Worm (Caenorhabditis elegans) whole organism, L2 larva: ENCODE data around the gene Y110A2AL.2.

Experiments used
- C34F6.9 ChIP-seq: fragments of 150-350 bp; optimal IDR thresholded peaks from 2 replicates; lab custom pipeline; 2014; ENCODE audit warnings: missing biosample characterization, missing genetic modification characterization
- F13H6.1 ChIP-seq: sonication (generic microtip); optimal IDR thresholded peaks from 2 replicates; lab custom pipeline; 2016; ENCODE audit warnings: missing genetic modification characterization, missing compliant biosample characterization
- R02D3.7 ChIP-seq: fragments of 150-350 bp; optimal IDR thresholded peaks from 2 replicates; lab custom pipeline; 2014; ENCODE audit warnings: missing biosample characterization, missing genetic modification characterization
- Y55F3AM.14 ChIP-seq: fragments of 200-800 bp; sonication (Bioruptor generic); optimal IDR thresholded peaks from 2 replicates; lab custom pipeline; 2018; ENCODE audit warnings: mild to moderate bottlenecking, missing genetic modification characterization, missing compliant biosample characterization
- alr-1 ChIP-seq: fragments of 150-350 bp; optimal IDR thresholded peaks from 2 replicates; lab custom pipeline; 2014; ENCODE audit warnings: missing biosample characterization, missing genetic modification characterization
- ama-1 ChIP-seq: fragments of 150-350 bp; optimal IDR thresholded peaks from 2 replicates; lab custom pipeline; 2018; ENCODE audit warnings: inconsistent platforms
- crh-2 ChIP-seq: sonication (generic microtip); optimal IDR thresholded peaks from 2 replicates; lab custom pipeline; 2017; ENCODE audit warnings: missing biosample characterization, missing genetic modification characterization
- dmd-4 ChIP-seq: sonication (generic microtip); optimal IDR thresholded peaks from 2 replicates; lab custom pipeline; 2017; ENCODE audit warnings: missing biosample characterization, missing genetic modification characterization
- elt-1 ChIP-seq: fragments of 150-350 bp; optimal IDR thresholded peaks from 2 replicates; lab custom pipeline; 2014; ENCODE audit warnings: missing biosample characterization, missing genetic modification characterization
- elt-3 ChIP-seq: sonication (generic microtip); optimal IDR thresholded peaks from 2 replicates; lab custom pipeline; 2017; ENCODE audit warnings: missing biosample characterization, missing genetic modification characterization
- fos-1 ChIP-seq: fragments of 150-350 bp; optimal IDR thresholded peaks from 2 replicates; lab custom pipeline; 2014; ENCODE audit warnings: missing biosample characterization, missing genetic modification characterization
- gmeb-1 ChIP-seq: fragments of 150-350 bp; optimal IDR thresholded peaks from 2 replicates; lab custom pipeline; 2014; ENCODE audit warnings: missing biosample characterization, missing genetic modification characterization
- lin-11 ChIP-seq: fragments of 150-350 bp; sonication (generic microtip); optimal IDR thresholded peaks from 2 replicates; lab custom pipeline; 2014; ENCODE audit warnings: missing biosample characterization, missing genetic modification characterization, inconsistent platforms, mixed read lengths
- lin-13 ChIP-seq: fragments of 150-350 bp; optimal IDR thresholded peaks from 2 replicates; lab custom pipeline; 2014; ENCODE audit warnings: missing biosample characterization, missing genetic modification reagents, missing genetic modification characterization
- lin-39 ChIP-seq: fragments of 150-350 bp; optimal IDR thresholded peaks from 2 replicates; lab custom pipeline; 2014; ENCODE audit warnings: missing biosample characterization, missing genetic modification reagents, missing genetic modification characterization
- lsy-2 ChIP-seq, 2 experiments: fragments of 150-350 bp in 1 of 2; sonication (generic microtip) in 1 of 2; optimal IDR thresholded peaks; 2 replicates each; lab custom pipeline; 2014 to 2017; ENCODE audit warnings: missing biosample characterization in 2 of 2, missing genetic modification characterization in 2 of 2
- mab-5 ChIP-seq: fragments of 150-350 bp; optimal IDR thresholded peaks from 2 replicates; lab custom pipeline; 2014; ENCODE audit warnings: missing biosample characterization, missing genetic modification characterization
- mbf-1 ChIP-seq: sonication (generic microtip); optimal IDR thresholded peaks from 2 replicates; lab custom pipeline; 2017; ENCODE audit warnings: missing biosample characterization, missing genetic modification characterization
- mdl-1 ChIP-seq, 2 experiments: fragments of 150-350 bp in 1 of 2; sonication (generic microtip) in 1 of 2; optimal IDR thresholded peaks; 2 replicates each; lab custom pipeline; 2017; ENCODE audit warnings: missing biosample characterization in 2 of 2, missing genetic modification characterization in 2 of 2
- nhr-10 ChIP-seq: sonication (generic microtip); optimal IDR thresholded peaks from 2 replicates; lab custom pipeline; 2017; ENCODE audit warnings: missing biosample characterization, missing genetic modification characterization
- nhr-11 ChIP-seq: fragments of 150-350 bp; optimal IDR thresholded peaks from 2 replicates; lab custom pipeline; 2014; ENCODE audit warnings: missing biosample characterization, missing genetic modification characterization
- nhr-12 ChIP-seq: fragments of 150-350 bp; optimal IDR thresholded peaks from 2 replicates; lab custom pipeline; 2014; ENCODE audit warnings: missing biosample characterization, missing genetic modification characterization
- nhr-129 ChIP-seq: fragments of 150-350 bp; optimal IDR thresholded peaks from 2 replicates; lab custom pipeline; 2014; ENCODE audit warnings: missing biosample characterization, missing genetic modification characterization
- nhr-21 ChIP-seq: fragments of 150-350 bp; optimal IDR thresholded peaks from 2 replicates; lab custom pipeline; 2014; ENCODE audit warnings: missing biosample characterization, missing genetic modification characterization
- nhr-237 ChIP-seq: fragments of 150-350 bp; optimal IDR thresholded peaks from 2 replicates; lab custom pipeline; 2014; ENCODE audit warnings: missing biosample characterization, missing genetic modification characterization
- nhr-25 ChIP-seq: fragments of 150-350 bp; sonication (generic microtip); optimal IDR thresholded peaks from 3 replicates; lab custom pipeline; 2014; ENCODE audit warnings: missing biosample characterization, missing genetic modification characterization
- nhr-6 ChIP-seq: fragments of 150-350 bp; optimal IDR thresholded peaks from 2 replicates; lab custom pipeline; 2014; ENCODE audit warnings: missing biosample characterization, missing genetic modification characterization
- nhr-77 ChIP-seq: fragments of 150-350 bp; optimal IDR thresholded peaks from 2 replicates; lab custom pipeline; 2014; ENCODE audit warnings: missing biosample characterization, missing genetic modification characterization
- peb-1 ChIP-seq: fragments of 150-350 bp; optimal IDR thresholded peaks from 2 replicates; lab custom pipeline; 2014; ENCODE audit warnings: missing biosample characterization, missing genetic modification characterization
- skn-1 ChIP-seq: sonication (generic microtip); optimal IDR thresholded peaks from 2 replicates; lab custom pipeline; 2017; ENCODE audit warnings: missing biosample characterization, missing genetic modification characterization
- sma-3 ChIP-seq: sonication (generic microtip); optimal IDR thresholded peaks from 2 replicates; lab custom pipeline; 2016; ENCODE audit warnings: missing genetic modification reagents, missing genetic modification characterization, missing compliant biosample characterization
- sma-9 ChIP-seq, 2 experiments: fragments of 150-350 bp in 1 of 2; sonication (generic microtip) in 1 of 2; optimal IDR thresholded peaks; 2 replicates each; lab custom pipeline; 2014 to 2016; ENCODE audit warnings: missing genetic modification characterization in 2 of 2, mild to moderate bottlenecking in 1 of 2, missing biosample characterization in 1 of 2, missing compliant biosample characterization in 1 of 2, missing genetic modification reagents in 1 of 2, moderate library complexity in 1 of 2
- snpc-4 ChIP-seq: fragments of 150-350 bp; optimal IDR thresholded peaks from 2 replicates; lab custom pipeline; 2014; ENCODE audit warnings: missing biosample characterization, missing genetic modification characterization
- unc-39 ChIP-seq: fragments of 150-350 bp; optimal IDR thresholded peaks from 2 replicates; lab custom pipeline; 2014; ENCODE audit warnings: missing biosample characterization, missing genetic modification characterization
- unc-55 ChIP-seq: fragments of 150-350 bp; sonication (generic microtip); optimal IDR thresholded peaks from 3 replicates; lab custom pipeline; 2014; ENCODE audit warnings: missing biosample characterization, missing genetic modification reagents, missing genetic modification characterization
- zag-1 ChIP-seq: fragments of 150-350 bp; optimal IDR thresholded peaks from 2 replicates; lab custom pipeline; 2014; ENCODE audit warnings: missing biosample characterization, missing genetic modification characterization
- ztf-1 ChIP-seq: fragments of 200-800 bp; sonication (Bioruptor generic); conservative IDR thresholded peaks from 2 replicates; pipeline ENCODE4 v1.3.6; 2022; ENCODE audit warnings: missing genetic modification characterization, missing compliant biosample characterization
- ztf-11 ChIP-seq: sonication (generic microtip); optimal IDR thresholded peaks from 2 replicates; lab custom pipeline; 2017; ENCODE audit warnings: missing biosample characterization, missing genetic modification characterization

The Y110A2AL.2 gene

DNA sequence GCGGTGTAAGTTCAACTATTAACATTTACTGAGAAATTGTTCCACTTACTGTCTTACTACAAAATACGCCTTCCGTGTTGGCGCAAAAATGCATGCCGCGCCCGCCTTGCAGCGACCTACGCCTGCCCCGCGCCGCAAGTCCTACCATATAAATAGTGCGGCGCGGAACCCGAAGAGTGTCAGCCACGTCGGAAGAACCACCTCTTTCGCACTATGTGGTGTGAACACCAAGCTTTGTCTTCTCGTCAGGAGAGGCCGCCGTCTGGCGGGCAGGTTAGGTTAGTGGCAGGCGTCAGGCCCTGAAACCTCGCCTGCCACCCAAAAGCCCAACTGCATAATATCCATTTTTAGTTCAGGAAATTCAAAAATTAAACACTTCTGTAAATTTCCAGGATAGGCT, 2.4 kb upstream of the Y110A2AL.2 start:
- no peak for TF ChIP-seq skn-1
- TF ChIP-seq C34F6.9 (tag; lab: Kevin White, UChicago): no peak
- TF ChIP-seq peb-1 (tag; lab: Kevin White, UChicago): no peak
- TF ChIP-seq nhr-11 (tag; lab: Kevin White, UChicago): no peak
- TF ChIP-seq unc-55 (GFP tag; lab: Kevin White, UChicago): no peak
- no peak for TF ChIP-seq nhr-10 (tag; lab: Kevin White, UChicago)
- TF ChIP-seq sma-9 (GFP tag; optimal IDR thresholded peaks at IDR 0.05; lab: Kevin White, UChicago): no peak
- no peak for TF ChIP-seq sma-9 (tag; optimal IDR thresholded peaks at IDR 0.05; lab: Kevin White, UChicago)
- TF ChIP-seq ama-1 (lab: Kevin White, UChicago): no peak
- no peak for TF ChIP-seq lin-39

DNA sequence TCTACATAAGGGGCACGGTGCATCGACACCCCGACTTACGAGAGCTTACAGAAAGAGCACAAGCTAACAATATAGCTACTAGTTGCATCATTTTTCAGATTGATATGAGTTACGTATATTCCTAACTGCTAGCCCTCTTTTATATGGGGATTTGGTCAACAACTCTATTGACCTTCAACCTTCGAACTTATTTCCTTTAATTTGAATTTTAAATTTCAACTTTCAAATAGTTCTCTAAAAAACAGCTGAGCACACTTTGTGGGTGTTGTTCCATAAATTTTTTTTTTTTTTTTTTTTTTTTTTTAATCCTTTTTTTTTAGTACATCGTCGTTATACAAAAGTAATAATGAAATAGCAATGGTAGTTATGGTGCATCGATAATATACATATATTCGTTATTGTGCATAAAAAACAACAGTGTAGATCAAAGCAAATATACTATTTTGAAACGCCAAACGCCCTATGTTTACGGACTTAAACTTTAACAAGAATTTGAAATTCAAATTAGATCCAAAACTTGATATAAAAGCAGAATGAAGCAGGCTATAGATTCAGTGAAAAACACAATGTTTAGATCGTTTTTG, 1.2 kb upstream of the Y110A2AL.2 start, which contains the start of the genes Y110A2AL.9 and Y110A2AL.3:
TSS of gene Y110A2AL.9 (minus strand) at position 101 of the 584 bp plus-strand sequence.
TSS of gene Y110A2AL.3 (plus strand) at position 534 of the 584 bp plus-strand sequence.
- no peak for TF ChIP-seq unc-39
- TF ChIP-seq sma-3 (GFP tag; lab: Kevin White, UChicago): no peak
- TF ChIP-seq gmeb-1 (tag; lab: Kevin White, UChicago): no peak
- no peak for TF ChIP-seq snpc-4 (tag; lab: Kevin White, UChicago)
- no peak for TF ChIP-seq R02D3.7 (tag; lab: Kevin White, UChicago)
- no peak for TF ChIP-seq F13H6.1 (tag; lab: Kevin White, UChicago)
- no peak for TF ChIP-seq ztf-1
- no peak for TF ChIP-seq mab-5 (tag; lab: Kevin White, UChicago)
- TF ChIP-seq nhr-77: no peak
- TF ChIP-seq nhr-237 (tag; lab: Kevin White, UChicago): no peak
- TF ChIP-seq lin-13: no peak
- no peak for TF ChIP-seq elt-1 (tag; lab: Kevin White, UChicago)
- TF ChIP-seq fos-1 (tag; lab: Kevin White, UChicago): no peak
- TF ChIP-seq zag-1 (tag; lab: Kevin White, UChicago): no peak
- TF ChIP-seq nhr-25 (tag; lab: Kevin White, UChicago): no peak
- TF ChIP-seq nhr-10 (tag; lab: Kevin White, UChicago): no peak
- no peak for TF ChIP-seq alr-1
- no peak for TF ChIP-seq dmd-4 (tag; lab: Kevin White, UChicago)
- no peak for TF ChIP-seq lin-39
- no peak for TF ChIP-seq skn-1
- TF ChIP-seq, all 48 proteins: peak for 0

DNA sequence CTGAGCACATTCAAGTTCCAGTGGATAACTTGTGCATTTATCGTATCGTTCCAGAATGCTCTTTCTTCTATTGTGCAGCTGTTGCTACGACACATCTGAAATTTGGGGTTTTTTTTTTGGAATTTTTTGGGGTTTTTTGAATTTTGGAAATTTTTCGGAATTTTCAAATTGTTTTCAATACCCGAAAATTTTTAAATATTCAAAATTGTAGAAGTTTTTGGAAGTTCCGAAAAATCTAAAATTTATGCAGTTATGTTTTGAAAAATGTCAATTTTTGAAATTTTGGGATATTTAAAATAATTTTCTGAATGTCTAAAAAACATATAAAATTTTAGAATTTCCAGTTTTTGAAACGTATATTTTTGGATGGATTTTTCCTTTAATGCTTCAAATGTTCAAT, 4.0 kb downstream of the Y110A2AL.2 start, which contains the start of gene Y110A2AL.10:
TSS of gene Y110A2AL.10 (minus strand) at position 101 of the 400 bp plus-strand sequence.
- TF ChIP-seq nhr-6 (no peak), sma-9 (GFP tag; optimal IDR thresholded peaks at IDR 0.05; lab: Kevin White, UChicago) (no peak), sma-9 (tag; optimal IDR thresholded peaks at IDR 0.05; lab: Kevin White, UChicago) (no peak), nhr-12 (tag; lab: Kevin White, UChicago) (no peak), F13H6.1 (tag; lab: Kevin White, UChicago) (no peak), nhr-25 (tag; lab: Kevin White, UChicago) (no peak), mbf-1 (tag; lab: Kevin White, UChicago) (no peak), nhr-21 (no peak), ztf-11 (tag; lab: Kevin White, UChicago) (no peak), nhr-129 (tag; lab: Kevin White, UChicago) (no peak), nhr-77 (no peak), lin-11 (tag; lab: Kevin White, UChicago) (no peak), mdl-1 (tag; optimal IDR thresholded peaks at IDR 0.05; lab: Kevin White, UChicago) (no peak), elt-3 (tag; lab: Kevin White, UChicago) (no peak), R02D3.7 (tag; lab: Kevin White, UChicago) (no peak), sma-3 (GFP tag; lab: Kevin White, UChicago) (no peak), peb-1 (tag; lab: Kevin White, UChicago) (no peak), lsy-2 (tag; optimal IDR thresholded peaks at IDR 0.05; lab: Kevin White, UChicago) (no peak), Y55F3AM.14 (no peak), gmeb-1 (tag; lab: Kevin White, UChicago) (no peak)

DNA sequence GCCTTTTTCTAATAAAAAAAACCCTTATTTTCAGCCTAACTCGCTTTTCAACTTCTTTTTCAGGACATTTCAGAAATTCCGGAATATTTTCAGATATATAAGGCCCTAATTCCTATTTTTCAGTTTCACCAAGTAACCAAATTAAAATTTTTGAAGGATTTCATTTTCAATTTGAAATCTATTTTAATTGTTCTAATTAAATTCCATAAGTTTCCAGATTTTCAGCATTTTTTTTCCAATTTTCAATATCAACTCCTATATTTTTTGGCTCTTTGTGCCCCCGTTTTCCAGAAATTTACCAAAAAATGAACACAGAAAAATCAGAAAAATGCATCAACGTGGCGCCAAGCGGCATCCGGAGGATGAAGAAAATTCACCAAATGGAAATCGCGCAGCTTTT, 7.0 kb downstream of the Y110A2AL.2 start, which contains the start of gene Y110A2AL.1:
TSS of gene Y110A2AL.1 (plus strand) at position 301 of the 400 bp plus-strand sequence.
- no peak for TF ChIP-seq dmd-4 (tag; lab: Kevin White, UChicago)
- no peak for TF ChIP-seq F13H6.1 (tag; lab: Kevin White, UChicago)
- TF ChIP-seq lin-13: no peak
- TF ChIP-seq crh-2 (tag; lab: Kevin White, UChicago): no peak
- TF ChIP-seq nhr-12 (tag; lab: Kevin White, UChicago): no peak
- TF ChIP-seq ama-1 (lab: Kevin White, UChicago): no peak
- no peak for TF ChIP-seq nhr-6
- no peak for TF ChIP-seq ztf-1
- no peak for TF ChIP-seq mab-5 (tag; lab: Kevin White, UChicago)
- no peak for TF ChIP-seq elt-1 (tag; lab: Kevin White, UChicago)
- no peak for TF ChIP-seq nhr-11 (tag; lab: Kevin White, UChicago)
- TF ChIP-seq zag-1 (tag; lab: Kevin White, UChicago): no peak
- TF ChIP-seq snpc-4 (tag; lab: Kevin White, UChicago): no peak
